Fruit fly (Drosophila melanogaster) whole organism, embryonic: ENCODE measurements around the gene ssp3.

ENCODE experiments used
- Atf-2 ChIP-seq: fragments of 200-800 bp; sonication (Bioruptor generic); optimal IDR thresholded peaks from 2 replicates; lab custom pipeline; 2016; ENCODE audit warnings: missing biosample characterization, missing genetic modification characterization
- CG1024 ChIP-seq: fragments of 200-800 bp; sonication (Bioruptor generic); IDR thresholded peaks from 2 replicates; pipeline ENCODE4 v1.3.6; 2022; ENCODE audit warnings: missing biosample characterization, missing genetic modification characterization
- CG10366 ChIP-seq: fragments of 200-800 bp; sonication (Bioruptor generic); IDR thresholded peaks from 2 replicates; pipeline ENCODE4 v1.3.6; 2022; ENCODE audit warnings: missing biosample characterization, missing genetic modification characterization
- CG10565 ChIP-seq: fragments of 200-800 bp; sonication (Bioruptor generic); optimal IDR thresholded peaks from 3 replicates; lab custom pipeline; 2016; ENCODE audit warnings: missing biosample characterization, mild to moderate bottlenecking, missing genetic modification characterization
- CG10654 ChIP-seq: fragments of 200-800 bp; sonication (Bioruptor generic); optimal IDR thresholded peaks from 2 replicates; lab custom pipeline; 2016; ENCODE audit warnings: missing biosample characterization, missing genetic modification characterization
- CG11695 ChIP-seq: fragments of 200-800 bp; sonication (Bioruptor generic); IDR thresholded peaks from 3 replicates; pipeline ENCODE4 v1.3.6; 2022; ENCODE audit warnings: missing biosample characterization, missing genetic modification characterization
- CG11723 ChIP-seq: fragments of 200-800 bp; sonication (Bioruptor generic); optimal IDR thresholded peaks from 2 replicates; lab custom pipeline; 2017; ENCODE audit warnings: missing biosample characterization, mild to moderate bottlenecking, missing genetic modification characterization
- CG13123 ChIP-seq: fragments of 200-800 bp; sonication (Bioruptor generic); optimal IDR thresholded peaks from 2 replicates; lab custom pipeline; 2016; ENCODE audit warnings: missing biosample characterization, missing genetic modification characterization
- CG17361 ChIP-seq: fragments of 200-800 bp; sonication (Bioruptor generic); IDR thresholded peaks from 3 replicates; pipeline ENCODE4 v1.3.6; 2022; ENCODE audit warnings: missing biosample characterization, missing genetic modification characterization
- CG18262 ChIP-seq: fragments of 200-800 bp; optimal IDR thresholded peaks from 3 replicates; lab custom pipeline; 2019; ENCODE audit warnings: missing biosample characterization, mild to moderate bottlenecking, missing genetic modification characterization, moderate library complexity
- CG34224 ChIP-seq: fragments of 200-800 bp; sonication (Bioruptor generic); IDR thresholded peaks from 3 replicates; pipeline ENCODE4 v1.3.6; 2022; ENCODE audit warnings: missing biosample characterization, missing genetic modification characterization; ENCODE audit not compliant: partially characterized antibody
- CG3838 ChIP-seq: fragments of 200-800 bp; sonication (Bioruptor generic); optimal IDR thresholded peaks from 3 replicates; lab custom pipeline; 2016; ENCODE audit warnings: missing biosample characterization, missing genetic modification characterization
- CG3995 ChIP-seq: fragments of 200-800 bp; sonication (Bioruptor generic); optimal IDR thresholded peaks from 3 replicates; lab custom pipeline; 2016; ENCODE audit warnings: missing biosample characterization, missing genetic modification characterization
- CG4282 ChIP-seq: fragments of 200-800 bp; sonication (Bioruptor generic); optimal IDR thresholded peaks from 2 replicates; lab custom pipeline; 2016; ENCODE audit warnings: missing biosample characterization, missing genetic modification characterization
- CG4707 ChIP-seq: fragments of 200-800 bp; sonication (Bioruptor generic); optimal IDR thresholded peaks from 2 replicates; lab custom pipeline; 2018; ENCODE audit warnings: missing biosample characterization, mild to moderate bottlenecking, missing genetic modification characterization, moderate library complexity
- CG7357 ChIP-seq: fragments of 200-800 bp; sonication (Bioruptor generic); IDR thresholded peaks from 3 replicates; pipeline ENCODE4 v1.3.6; 2022; ENCODE audit warnings: missing biosample characterization, missing genetic modification characterization
- CG7556 ChIP-seq: fragments of 200-800 bp; sonication (Bioruptor generic); optimal IDR thresholded peaks from 2 replicates; lab custom pipeline; 2017; ENCODE audit warnings: missing biosample characterization, mild to moderate bottlenecking, missing genetic modification characterization
- CG9215 ChIP-seq: fragments of 200-800 bp; sonication (Bioruptor generic); IDR thresholded peaks from 2 replicates; pipeline ENCODE4 v1.3.6; 2022; ENCODE audit warnings: missing biosample characterization, missing genetic modification characterization
- Deaf1 ChIP-seq: fragments of 200-800 bp; optimal IDR thresholded peaks from 3 replicates; lab custom pipeline; 2019; ENCODE audit warnings: missing biosample characterization, mild to moderate bottlenecking, missing genetic modification characterization, moderate library complexity
- Dek ChIP-seq: fragments of 200-800 bp; sonication (Bioruptor generic); optimal IDR thresholded peaks from 3 replicates; lab custom pipeline; 2019; ENCODE audit warnings: missing biosample characterization, mild to moderate bottlenecking, missing genetic modification characterization, moderate library complexity
- Dref ChIP-seq: fragments of 200-800 bp; sonication (Bioruptor generic); IDR thresholded peaks from 2 replicates; pipeline ENCODE4 v1.3.6; 2022; ENCODE audit warnings: missing biosample characterization, missing genetic modification characterization
- Fer2 ChIP-seq: fragments of 200-800 bp; sonication (Bioruptor generic); optimal IDR thresholded peaks from 2 replicates; lab custom pipeline; 2018; ENCODE audit warnings: missing biosample characterization, mild to moderate bottlenecking, missing genetic modification characterization, moderate library complexity
- H2.0 ChIP-seq: fragments of 200-800 bp; sonication (Bioruptor generic); IDR thresholded peaks from 2 replicates; pipeline ENCODE4 v1.3.6; 2022; ENCODE audit warnings: missing biosample characterization, missing genetic modification characterization
- HLH4C ChIP-seq: fragments of 200-800 bp; sonication (Bioruptor generic); IDR thresholded peaks from 3 replicates; pipeline ENCODE4 v1.3.6; 2022; ENCODE audit warnings: missing biosample characterization, missing genetic modification characterization; ENCODE audit not compliant: partially characterized antibody
- HmgD ChIP-seq: fragments of 200-800 bp; sonication (Bioruptor generic); optimal IDR thresholded peaks from 3 replicates; lab custom pipeline; 2016; ENCODE audit warnings: missing biosample characterization, missing genetic modification characterization
- Hr78 ChIP-seq, 2 experiments: fragments of 200-800 bp in 1 of 2; fragments of >200 bp in 1 of 2; sonication (Bioruptor generic) in 1 of 2; optimal IDR thresholded peaks; 2 replicates each; lab custom pipeline; 2017 to 2019; ENCODE audit warnings: missing biosample characterization in 2 of 2, missing genetic modification characterization in 2 of 2, mild to moderate bottlenecking in 1 of 2, moderate library complexity in 1 of 2
- Kr ChIP-seq: fragments of 200-800 bp; sonication (Bioruptor generic); optimal IDR thresholded peaks from 2 replicates; lab custom pipeline; 2017; ENCODE audit warnings: missing biosample characterization, mild to moderate bottlenecking, missing genetic modification characterization
- Lhr ChIP-seq: fragments of 200-800 bp; sonication (Bioruptor generic); optimal IDR thresholded peaks from 3 replicates; lab custom pipeline; 2017; ENCODE audit warnings: mild to moderate bottlenecking, missing biosample characterization, missing genetic modification reagents, missing genetic modification characterization
- Opbp ChIP-seq: fragments of 200-800 bp; sonication (Bioruptor generic); IDR thresholded peaks from 3 replicates; pipeline ENCODE4 v1.3.6; 2022; ENCODE audit warnings: missing biosample characterization, missing genetic modification characterization; ENCODE audit not compliant: partially characterized antibody
- Optix ChIP-seq: fragments of 200-800 bp; sonication (Bioruptor generic); IDR thresholded peaks from 3 replicates; pipeline ENCODE4 v1.3.6; 2022; ENCODE audit warnings: missing biosample characterization, missing genetic modification characterization
- Scr ChIP-seq: fragments of 200-800 bp; sonication (Bioruptor generic); IDR thresholded peaks from 2 replicates; pipeline ENCODE4 v1.3.6; 2022; ENCODE audit warnings: missing biosample characterization, missing genetic modification characterization; ENCODE audit not compliant: partially characterized antibody
- Tbp ChIP-seq: fragments of >200 bp; optimal IDR thresholded peaks from 2 replicates; lab custom pipeline; 2018; ENCODE audit warnings: missing biosample characterization, missing genetic modification characterization
- az2 ChIP-seq: fragments of 200-800 bp; sonication (Bioruptor generic); optimal IDR thresholded peaks from 3 replicates; lab custom pipeline; 2016; ENCODE audit warnings: missing biosample characterization, missing genetic modification characterization
- dati ChIP-seq: fragments of 200-800 bp; sonication (Bioruptor generic); IDR thresholded peaks from 2 replicates; pipeline ENCODE4 v1.3.6; 2022; ENCODE audit warnings: missing biosample characterization, missing genetic modification characterization
- dpn ChIP-seq, 2 experiments: fragments of 200-800 bp; sonication (Bioruptor generic); optimal IDR thresholded peaks; 3 replicates each; lab custom pipeline; 2016; ENCODE audit warnings: missing biosample characterization in 2 of 2, missing genetic modification characterization in 2 of 2
- fd102C ChIP-seq: fragments of 200-800 bp; sonication (Bioruptor generic); optimal IDR thresholded peaks from 2 replicates; lab custom pipeline; 2018; ENCODE audit warnings: missing biosample characterization, mild to moderate bottlenecking, missing genetic modification characterization, moderate library complexity
- gcm ChIP-seq: fragments of 200-800 bp; sonication (Bioruptor generic); optimal IDR thresholded peaks from 2 replicates; lab custom pipeline; 2019; ENCODE audit warnings: missing biosample characterization, mild to moderate bottlenecking, missing genetic modification characterization, moderate library complexity
- gsb-n ChIP-seq: fragments of 200-800 bp; sonication (Bioruptor generic); optimal IDR thresholded peaks from 3 replicates; lab custom pipeline; 2018; ENCODE audit warnings: missing biosample characterization, mild to moderate bottlenecking, missing genetic modification characterization
- knrl ChIP-seq: fragments of 200-800 bp; sonication (Bioruptor generic); IDR thresholded peaks from 3 replicates; pipeline ENCODE4 v1.3.6; 2022; ENCODE audit warnings: missing biosample characterization, missing genetic modification characterization; ENCODE audit not compliant: partially characterized antibody
- lmd ChIP-seq: fragments of 200-800 bp; sonication (Bioruptor generic); IDR thresholded peaks from 2 replicates; pipeline ENCODE4 v1.3.6; 2022; ENCODE audit warnings: missing biosample characterization, missing genetic modification characterization
- lov ChIP-seq, 2 experiments: fragments of 200-800 bp in 1 of 2; fragments of >200 bp in 1 of 2; sonication (Bioruptor generic) in 1 of 2; IDR thresholded peaks in 1 of 2; optimal IDR thresholded peaks in 1 of 2; 2 replicates in 1 of 2; 3 replicates in 1 of 2; pipeline versions ENCODE4 v1.3.6 to Lab custom; 2017 to 2022; ENCODE audit warnings: missing biosample characterization in 1 of 2, missing genetic modification characterization in 1 of 2
- nmo ChIP-seq: fragments of 200-800 bp; sonication (Bioruptor generic); optimal IDR thresholded peaks from 2 replicates; lab custom pipeline; 2018; ENCODE audit warnings: missing biosample characterization, mild to moderate bottlenecking, missing genetic modification characterization, moderate library complexity
- otp ChIP-seq: fragments of 200-800 bp; sonication (Bioruptor generic); IDR thresholded peaks from 3 replicates; pipeline ENCODE4, ENCODE4 v1.3.6; 2022; ENCODE audit warnings: missing biosample characterization, missing genetic modification characterization
- p53 ChIP-seq: fragments of 200-800 bp; sonication (Bioruptor generic); optimal IDR thresholded peaks from 2 replicates; lab custom pipeline; 2016; ENCODE audit warnings: missing biosample characterization, missing genetic modification characterization
- pb ChIP-seq: fragments of 200-800 bp; sonication (Bioruptor generic); optimal IDR thresholded peaks from 3 replicates; lab custom pipeline; 2016; ENCODE audit warnings: missing biosample characterization, missing genetic modification characterization
- tgo ChIP-seq: fragments of 200-800 bp; sonication (Bioruptor generic); IDR thresholded peaks from 3 replicates; pipeline ENCODE4 v1.3.6; 2022; ENCODE audit warnings: missing biosample characterization, missing genetic modification characterization
- tin ChIP-seq: fragments of 200-800 bp; sonication (Bioruptor generic); optimal IDR thresholded peaks from 3 replicates; lab custom pipeline; 2016; ENCODE audit warnings: missing biosample characterization, missing genetic modification characterization
- tio ChIP-seq: fragments of 200-800 bp; sonication (Bioruptor generic); optimal IDR thresholded peaks from 2 replicates; lab custom pipeline; 2017; ENCODE audit warnings: missing biosample characterization, missing genetic modification characterization, inconsistent platforms
- wor ChIP-seq: fragments of 200-800 bp; sonication (Bioruptor generic); IDR thresholded peaks from 2 replicates; pipeline ENCODE4 v1.3.6; 2022; ENCODE audit warnings: missing biosample characterization, missing genetic modification characterization
- zen2 ChIP-seq: fragments of 200-800 bp; sonication (Bioruptor generic); IDR thresholded peaks from 3 replicates; pipeline ENCODE4 v1.3.6; 2022; ENCODE audit warnings: missing biosample characterization, missing genetic modification characterization; ENCODE audit not compliant: partially characterized antibody
- zf30C ChIP-seq: fragments of 200-800 bp; sonication (Bioruptor generic); optimal IDR thresholded peaks from 3 replicates; lab custom pipeline; 2018; ENCODE audit warnings: missing biosample characterization, mild to moderate bottlenecking, missing genetic modification characterization

The ssp3 gene

dm6 chr2L:18936056-18936455 lies 7.7 kb downstream of the ssp3 start (continued):
- TF ChIP-seq p53 (GFP tag; lab: Kevin White, UChicago): no peak
- TF ChIP-seq CG10565 (GFP tag; lab: Kevin White, UChicago): no peak
- TF ChIP-seq CG3838: no peak
- TF ChIP-seq Atf-2: no peak
- TF ChIP-seq HLH4C (GFP tag; lab: Robert Waterston, UW): no peak
- TF ChIP-seq CG10654 (GFP tag; lab: Kevin White, UChicago): no peak
- no peak for TF ChIP-seq lov (optimal IDR thresholded peaks at IDR 0.05; lab: Kevin White, UChicago)
- 0 out of 3 replicates have a peak, but pooled peaks have one; percentile 29 for TF ChIP-seq lov (GFP tag; IDR thresholded peaks at IDR 0.05; lab: Robert Waterston, UW)
- no peak for TF ChIP-seq tin (GFP tag; lab: Kevin White, UChicago)
- no peak for TF ChIP-seq CG11695 (GFP tag; lab: Robert Waterston, UW)
- TF ChIP-seq gcm (GFP tag; lab: Kevin White, UChicago): no peak
- no peak for TF ChIP-seq dati (GFP tag; lab: Robert Waterston, UW)
- no peak for TF ChIP-seq pb
- no peak for TF ChIP-seq Dref (GFP tag; lab: Robert Waterston, UW)
- TF ChIP-seq wor (GFP tag; lab: Robert Waterston, UW): no peak
- no peak for TF ChIP-seq CG1024
- no peak for TF ChIP-seq az2 (GFP tag; lab: Kevin White, UChicago)
- no peak for TF ChIP-seq CG3995
- TF ChIP-seq HmgD: no peak
- TF ChIP-seq H2.0 (GFP tag; lab: Robert Waterston, UW): no peak
- TF ChIP-seq zen2 (GFP tag; lab: Robert Waterston, UW): no peak
- no peak for TF ChIP-seq CG7357 (GFP tag; lab: Robert Waterston, UW)
- TF ChIP-seq CG34224 (GFP tag; lab: Robert Waterston, UW): peak; percentile 32; the same call in 2 of the 3 replicates
- TF ChIP-seq knrl: no peak; the same call in 2 of the 3 replicates
- no peak for TF ChIP-seq lmd (GFP tag; lab: Robert Waterston, UW)
- no peak for TF ChIP-seq CG4282
- no peak for TF ChIP-seq CG10366
- TF ChIP-seq CG7556: no peak
- TF ChIP-seq Fer2 (tag; lab: Kevin White, UChicago): no peak
- no peak for TF ChIP-seq Scr (GFP tag; lab: Robert Waterston, UW)
- peak; percentile 9 for TF ChIP-seq CG11723 (GFP tag; lab: Kevin White, UChicago)
- TF ChIP-seq Opbp: peak; percentile 54; the same call in 1 of the 3 replicates
- TF ChIP-seq Deaf1 (tag; lab: Kevin White, UChicago): peak; percentile 86
- TF ChIP-seq nmo (GFP tag; lab: Kevin White, UChicago): peak; percentile 19
- no peak for TF ChIP-seq Kr
- no peak for TF ChIP-seq CG4707 (GFP tag; lab: Kevin White, UChicago)
- TF ChIP-seq tgo (GFP tag; lab: Robert Waterston, UW): no peak
- no peak for TF ChIP-seq CG18262 (tag; lab: Kevin White, UChicago)
- TF ChIP-seq Dek: no peak
- TF ChIP-seq Lhr (GFP tag; lab: Kevin White, UChicago): no peak
- no peak for TF ChIP-seq dpn (GFP tag; optimal IDR thresholded peaks at IDR 0.05; lab: Kevin White, UChicago)
- no peak for TF ChIP-seq zf30C (GFP tag; lab: Kevin White, UChicago)
- TF ChIP-seq tio (GFP tag; lab: Kevin White, UChicago): no peak
- no peak for TF ChIP-seq CG13123 (GFP tag; lab: Kevin White, UChicago)
- no peak for TF ChIP-seq Optix
- TF ChIP-seq CG9215 (GFP tag; lab: Robert Waterston, UW): no peak
- TF ChIP-seq Tbp (GFP tag; lab: Kevin White, UChicago): no peak
- TF ChIP-seq gsb-n (tag; lab: Kevin White, UChicago): no peak
- no peak for TF ChIP-seq fd102C (GFP tag; lab: Kevin White, UChicago)
- no peak for TF ChIP-seq Hr78 (GFP tag; optimal IDR thresholded peaks at IDR 0.05; lab: Kevin White, UChicago)
- peak; percentile 37; the same call in 1 of the 3 replicates for TF ChIP-seq otp (GFP tag; lab: Robert Waterston, UW)
- no peak for TF ChIP-seq CG17361
